Worm (Caenorhabditis elegans) whole organism, young adult: ENCODE data around the gene nsun-1.

ENCODE experiments used
- B0019.2 ChIP-seq: fragments of 200-800 bp; sonication (Bioruptor generic); conservative IDR thresholded peaks from 2 replicates; pipeline ENCODE4 v1.3.6; 2022; ENCODE audit warnings: missing genetic modification reagents, missing genetic modification characterization, missing compliant biosample characterization
- T07F8.4 ChIP-seq: sonication (generic microtip); optimal IDR thresholded peaks from 2 replicates; lab custom pipeline; 2016; ENCODE audit warnings: mild to moderate bottlenecking, missing genetic modification characterization, moderate library complexity, missing compliant biosample characterization
- Y95B8A.8 ChIP-seq: fragments of 200-800 bp; sonication (Bioruptor generic); IDR thresholded peaks from 2 replicates; pipeline ENCODE4 v1.3.6; 2022; ENCODE audit warnings: missing genetic modification reagents, missing genetic modification characterization, missing compliant biosample characterization
- akir-1 ChIP-seq: fragments of 200-800 bp; sonication (Bioruptor generic); optimal IDR thresholded peaks from 2 replicates; lab custom pipeline; 2018; ENCODE audit warnings: mild to moderate bottlenecking, missing genetic modification characterization, moderate library complexity, missing compliant biosample characterization
- athp-1 ChIP-seq: sonication (generic microtip); optimal IDR thresholded peaks from 2 replicates; lab custom pipeline; 2017; ENCODE audit warnings: mild to moderate bottlenecking, missing genetic modification characterization, missing compliant biosample characterization
- attf-5 ChIP-seq: fragments of 200-800 bp; sonication (Bioruptor generic); optimal IDR thresholded peaks from 2 replicates; lab custom pipeline; 2018; ENCODE audit warnings: mild to moderate bottlenecking, missing genetic modification characterization, missing compliant biosample characterization
- bed-1 ChIP-seq: fragments of 200-800 bp; sonication (Bioruptor generic); IDR thresholded peaks from 2 replicates; pipeline ENCODE4 v1.3.6; 2022; ENCODE audit warnings: missing genetic modification reagents, missing genetic modification characterization, missing compliant biosample characterization
- ceh-40 ChIP-seq: fragments of 200-800 bp; sonication (Bioruptor generic); IDR thresholded peaks from 2 replicates; pipeline ENCODE4 v1.3.6; 2022; ENCODE audit warnings: missing genetic modification characterization, missing compliant biosample characterization
- ceh-79 ChIP-seq: sonication (generic microtip); optimal IDR thresholded peaks from 2 replicates; lab custom pipeline; 2017; ENCODE audit warnings: mild to moderate bottlenecking, missing genetic modification characterization, missing compliant biosample characterization
- ceh-91 ChIP-seq: fragments of 200-800 bp; sonication (Bioruptor generic); IDR thresholded peaks from 2 replicates; pipeline ENCODE4 v1.3.6; 2022; ENCODE audit warnings: missing genetic modification reagents, missing genetic modification characterization, missing compliant biosample characterization
- dpl-1 ChIP-seq: fragments of 150-350 bp; optimal IDR thresholded peaks from 2 replicates; lab custom pipeline; 2014; ENCODE audit warnings: missing biosample characterization, missing genetic modification reagents, missing genetic modification characterization
- efl-1 ChIP-seq: fragments of 150-350 bp; optimal IDR thresholded peaks from 2 replicates; lab custom pipeline; 2014; ENCODE audit warnings: missing biosample characterization, missing genetic modification reagents, missing genetic modification characterization
- egl-44 ChIP-seq: fragments of 200-800 bp; sonication (Bioruptor generic); IDR thresholded peaks from 2 replicates; pipeline ENCODE4 v1.3.6; 2022; ENCODE audit warnings: missing genetic modification reagents, missing genetic modification characterization, missing compliant biosample characterization
- fkh-3 ChIP-seq: sonication (generic microtip); optimal IDR thresholded peaks from 2 replicates; lab custom pipeline; 2016; ENCODE audit warnings: mild to moderate bottlenecking, missing genetic modification characterization, missing compliant biosample characterization
- gei-17 ChIP-seq: fragments of 200-800 bp; sonication (Bioruptor generic); optimal IDR thresholded peaks from 2 replicates; lab custom pipeline; 2018; ENCODE audit warnings: mild to moderate bottlenecking, missing genetic modification characterization, missing compliant biosample characterization
- hmg-1.2 ChIP-seq: fragments of 200-800 bp; sonication (Bioruptor generic); IDR thresholded peaks from 2 replicates; pipeline ENCODE4 v1.3.6; 2022; ENCODE audit warnings: missing genetic modification reagents, missing genetic modification characterization, missing compliant biosample characterization
- hmg-20 ChIP-seq: fragments of 200-800 bp; sonication (Bioruptor generic); IDR thresholded peaks from 2 replicates; pipeline ENCODE4 v1.3.6; 2022; ENCODE audit warnings: missing genetic modification reagents, missing genetic modification characterization, missing compliant biosample characterization
- let-607 ChIP-seq, 2 experiments: fragments of 200-800 bp in 1 of 2; sonication (Bioruptor generic) in 1 of 2; sonication (generic microtip) in 1 of 2; optimal IDR thresholded peaks; 2 replicates each; lab custom pipeline; 2016 to 2018; ENCODE audit warnings: mild to moderate bottlenecking in 2 of 2, missing compliant biosample characterization in 2 of 2, missing genetic modification characterization in 2 of 2, moderate library complexity in 2 of 2, missing genotype in 1 of 2
- lin-26 ChIP-seq: fragments of 200-800 bp; sonication (Bioruptor generic); IDR thresholded peaks from 2 replicates; pipeline ENCODE4 v1.3.6; 2022; ENCODE audit warnings: missing genetic modification reagents, missing genetic modification characterization, missing compliant biosample characterization
- lin-40 ChIP-seq: sonication (generic microtip); optimal IDR thresholded peaks from 2 replicates; lab custom pipeline; 2016; ENCODE audit warnings: missing genetic modification characterization, mild to moderate bottlenecking, missing compliant biosample characterization, missing genotype, missing genetic modification reagents
- lsy-27 ChIP-seq: sonication (generic microtip); optimal IDR thresholded peaks from 2 replicates; lab custom pipeline; 2017; ENCODE audit warnings: missing genetic modification characterization, mild to moderate bottlenecking, missing compliant biosample characterization, antibody characterized with exemption, missing genotype, borderline replicate concordance; ENCODE audit not compliant: insufficient read depth
- madf-8 ChIP-seq: fragments of 200-800 bp; sonication (Bioruptor generic); conservative IDR thresholded peaks from 2 replicates; pipeline ENCODE4 v1.3.6; 2022; ENCODE audit warnings: missing genetic modification reagents, missing genetic modification characterization, missing compliant biosample characterization
- mcd-1 ChIP-seq: fragments of 200-800 bp; sonication (Bioruptor generic); IDR thresholded peaks from 2 replicates; pipeline ENCODE4 v1.3.6; 2022; ENCODE audit warnings: missing genetic modification reagents, missing genetic modification characterization, missing compliant biosample characterization
- mel-28 ChIP-seq: sonication (generic microtip); optimal IDR thresholded peaks from 2 replicates; lab custom pipeline; 2016; ENCODE audit warnings: borderline replicate concordance, mild to moderate bottlenecking, missing genetic modification characterization, missing compliant biosample characterization
- nfyb-1 ChIP-seq: fragments of 200-800 bp; sonication (Bioruptor generic); IDR thresholded peaks from 2 replicates; pipeline ENCODE4 v1.3.6; 2022; ENCODE audit warnings: missing genetic modification reagents, missing genetic modification characterization, missing compliant biosample characterization
- repo-1 ChIP-seq: sonication (generic microtip); optimal IDR thresholded peaks from 2 replicates; lab custom pipeline; 2017; ENCODE audit warnings: mild to moderate bottlenecking, missing genetic modification characterization, missing compliant biosample characterization
- snpc-1.3 ChIP-seq: sonication (generic microtip); optimal IDR thresholded peaks from 2 replicates; lab custom pipeline; 2017; ENCODE audit warnings: missing genetic modification characterization, mild to moderate bottlenecking, missing compliant biosample characterization, antibody characterized with exemption, moderate library complexity, missing genotype, missing genetic modification reagents; ENCODE audit not compliant: insufficient read depth
- unc-130 ChIP-seq: sonication (generic microtip); optimal IDR thresholded peaks from 2 replicates; lab custom pipeline; 2016; ENCODE audit warnings: missing genetic modification reagents, missing genetic modification characterization, missing compliant biosample characterization
- xnd-1 ChIP-seq: sonication (generic microtip); optimal IDR thresholded peaks from 2 replicates; lab custom pipeline; 2016; ENCODE audit warnings: missing genotype, missing genetic modification reagents, missing genetic modification characterization, missing compliant biosample characterization
- ztf-18 ChIP-seq: sonication (generic microtip); optimal IDR thresholded peaks from 2 replicates; lab custom pipeline; 2016; ENCODE audit warnings: missing genotype, mild to moderate bottlenecking, missing genetic modification characterization, missing compliant biosample characterization
- ztf-22 ChIP-seq: fragments of 200-800 bp; sonication (Bioruptor generic); optimal IDR thresholded peaks from 2 replicates; lab custom pipeline; 2018; ENCODE audit warnings: mild to moderate bottlenecking, missing genetic modification characterization, moderate library complexity, missing compliant biosample characterization
- ztf-26 ChIP-seq: sonication (generic microtip); optimal IDR thresholded peaks from 2 replicates; lab custom pipeline; 2017; ENCODE audit warnings: missing genetic modification characterization, missing compliant biosample characterization
- ztf-28 ChIP-seq: fragments of 200-800 bp; sonication (Bioruptor generic); IDR thresholded peaks from 2 replicates; pipeline ENCODE4 v1.3.6; 2022; ENCODE audit warnings: missing genetic modification reagents, missing genetic modification characterization, missing compliant biosample characterization
- ztf-3 ChIP-seq: fragments of 200-800 bp; sonication (Bioruptor generic); optimal IDR thresholded peaks from 2 replicates; lab custom pipeline; 2018; ENCODE audit warnings: mild to moderate bottlenecking, missing genetic modification characterization, missing compliant biosample characterization

Gene nsun-1

DNA sequence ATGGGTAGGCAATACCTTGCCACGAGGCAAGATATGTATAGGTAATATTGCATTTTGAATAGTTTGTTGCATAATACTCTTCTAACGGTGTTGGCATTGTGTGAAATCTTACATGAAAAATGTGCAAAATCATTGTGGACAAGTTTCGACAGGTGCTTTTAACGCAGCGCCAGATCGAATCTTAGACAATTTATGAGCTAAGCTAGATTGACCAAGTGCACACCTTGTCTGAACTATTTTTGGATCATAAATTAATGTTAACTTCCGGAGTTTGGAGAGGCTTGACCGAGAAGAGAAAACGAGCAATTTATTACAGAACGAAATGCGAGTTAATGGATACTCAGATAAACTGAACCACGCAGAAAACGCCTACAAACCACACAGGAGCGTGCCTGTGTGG, 33.5 kb upstream of the nsun-1 start, which contains the start of gene srh-105:
TSS of gene srh-105 (minus strand) at position 101 of the 400 bp plus-strand sequence.
- TF ChIP-seq let-607 (tag; optimal IDR thresholded peaks at IDR 0.05; lab: Kevin White, UChicago) (no peak), gei-17 (no peak), ceh-40 (GFP tag; lab: Robert Waterston, UW) (no peak), Y95B8A.8 (no peak), ztf-28 (GFP tag; lab: Robert Waterston, UW) (no peak), unc-130 (GFP tag; lab: Kevin White, UChicago) (no peak), snpc-1.3 (tag; lab: Kevin White, UChicago) (no peak), ceh-79 (tag; lab: Kevin White, UChicago) (no peak)

DNA sequence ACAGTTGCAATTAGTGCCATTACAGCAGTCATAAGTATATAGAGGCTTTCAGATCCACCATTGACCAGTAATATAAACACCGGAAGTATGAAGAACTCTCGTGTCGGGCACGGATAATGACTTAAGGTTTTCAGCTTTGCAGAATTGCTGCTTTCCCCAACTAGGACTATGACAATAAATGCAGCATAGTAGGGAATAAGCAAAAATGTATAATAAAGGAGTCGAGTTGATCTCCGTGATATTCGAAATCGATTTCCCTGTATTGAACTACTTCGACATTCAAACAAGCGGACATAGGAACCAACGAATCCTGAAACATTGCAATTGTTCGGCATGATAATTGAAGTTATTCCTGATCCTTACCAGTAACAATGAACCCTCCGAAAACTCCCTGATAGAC, 32.9 kb upstream of the nsun-1 start:
- TF ChIP-seq mel-28 (tag; lab: Kevin White, UChicago) (no peak), madf-8 (GFP tag; lab: Robert Waterston, UW) (no peak), nfyb-1 (GFP tag; lab: Robert Waterston, UW) (no peak), attf-5 (GFP tag; lab: Kevin White, UChicago) (no peak), lin-26 (no peak), lsy-27 (tag; lab: Kevin White, UChicago) (no peak)

DNA sequence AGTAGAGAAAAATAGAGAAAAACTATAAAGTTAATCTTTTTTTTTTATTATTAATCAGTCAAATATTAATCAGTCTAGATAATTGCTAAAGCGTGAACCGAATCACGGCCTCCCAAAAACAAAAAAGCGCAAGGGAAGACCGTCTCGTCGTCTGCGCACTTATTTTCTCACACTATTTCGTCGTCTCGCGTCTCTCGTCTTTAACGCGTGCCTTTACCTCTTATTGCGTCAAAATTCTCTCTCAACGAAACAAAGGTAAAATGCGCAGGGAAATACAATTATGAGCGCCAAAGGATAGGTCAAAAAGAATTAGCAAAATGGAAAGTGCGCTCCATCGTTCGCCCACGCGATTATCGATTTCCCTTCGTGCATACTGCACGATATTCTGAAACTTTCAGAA, 30.3 kb upstream of the nsun-1 start:
- TF ChIP-seq efl-1 (GFP tag; lab: Kevin White, UChicago): peak; percentile 56
- peak; percentile 90 for TF ChIP-seq hmg-1.2 (GFP tag; lab: Robert Waterston, UW)
- TF ChIP-seq ztf-18 (tag; lab: Kevin White, UChicago): peak; percentile 34
- peak; percentile 76 for TF ChIP-seq mcd-1 (GFP tag; lab: Robert Waterston, UW)
- TF ChIP-seq athp-1: no peak

DNA sequence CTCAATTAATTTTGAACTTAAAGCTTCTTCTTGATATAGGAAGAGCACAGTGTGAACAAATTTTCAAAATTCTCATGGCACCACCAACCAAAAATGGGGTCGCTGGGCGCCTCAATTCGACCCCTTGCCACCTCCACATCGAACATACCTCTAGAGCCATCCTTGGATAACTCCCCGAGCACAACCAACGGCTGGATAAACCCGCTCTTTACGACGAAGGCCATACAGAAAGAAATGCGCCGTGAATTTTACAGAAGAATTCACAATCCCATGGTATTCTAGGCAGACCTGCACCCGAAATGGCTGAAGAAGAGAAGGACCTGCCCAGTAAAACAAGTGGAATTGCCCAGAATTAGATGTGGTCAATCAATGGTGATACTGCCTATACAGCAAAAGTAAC, 26.9 kb upstream of the nsun-1 start:
- TF ChIP-seq dpl-1 (GFP tag; lab: Kevin White, UChicago) (no peak), ztf-22 (GFP tag; lab: Kevin White, UChicago) (no peak), akir-1 (GFP tag; lab: Kevin White, UChicago) (no peak), lin-40 (tag; lab: Kevin White, UChicago) (no peak), nfyb-1 (GFP tag; lab: Robert Waterston, UW) (no peak), ztf-3 (GFP tag; lab: Kevin White, UChicago) (no peak), attf-5 (GFP tag; lab: Kevin White, UChicago) (no peak), xnd-1 (no peak), ceh-91 (no peak), egl-44 (GFP tag; lab: Robert Waterston, UW) (no peak), fkh-3 (tag; lab: Kevin White, UChicago) (no peak), hmg-20 (GFP tag; lab: Robert Waterston, UW) (no peak), ztf-26 (tag; lab: Kevin White, UChicago) (no peak), unc-130 (GFP tag; lab: Kevin White, UChicago) (no peak), efl-1 (GFP tag; lab: Kevin White, UChicago) (no peak), ztf-18 (tag; lab: Kevin White, UChicago) (no peak), T07F8.4 (no peak), B0019.2 (GFP tag; lab: Robert Waterston, UW) (no peak), repo-1 (tag; lab: Kevin White, UChicago) (no peak), bed-1 (GFP tag; lab: Robert Waterston, UW) (no peak)
